Worm (Caenorhabditis elegans) whole organism, L1 larva: ENCODE data around the gene eif-2Balpha.

ENCODE experiments used
- C16A3.4 ChIP-seq: fragments of 150-350 bp; optimal IDR thresholded peaks from 2 replicates; lab custom pipeline; 2014; ENCODE audit warnings: missing biosample characterization, missing genetic modification characterization
- aly-2 ChIP-seq: fragments of 150-350 bp; optimal IDR thresholded peaks from 2 replicates; lab custom pipeline; 2014; ENCODE audit warnings: missing biosample characterization, missing genetic modification characterization
- ama-1 ChIP-seq: fragments of 150-350 bp; optimal IDR thresholded peaks from 2 replicates; lab custom pipeline; 2014
- blmp-1 ChIP-seq: fragments of 150-350 bp; optimal IDR thresholded peaks from 2 replicates; lab custom pipeline; 2014; ENCODE audit warnings: missing biosample characterization, missing genetic modification characterization
- ceh-8 ChIP-seq: fragments of 200-800 bp; sonication (Bioruptor generic); optimal IDR thresholded peaks from 2 replicates; lab custom pipeline; 2018; ENCODE audit warnings: mild to moderate bottlenecking, missing genetic modification characterization, moderate library complexity, missing compliant biosample characterization
- ceh-82 ChIP-seq, 3 experiments: fragments of 150-350 bp in 1 of 3; sonication (generic microtip) in 2 of 3; optimal IDR thresholded peaks; 2 replicates each; lab custom pipeline; 2014 to 2017; ENCODE audit warnings: missing biosample characterization in 3 of 3, missing genetic modification characterization in 3 of 3
- ceh-90 ChIP-seq: sonication (generic microtip); optimal IDR thresholded peaks from 2 replicates; lab custom pipeline; 2016; ENCODE audit warnings: missing genetic modification characterization, missing compliant biosample characterization
- ces-1 ChIP-seq: fragments of 150-350 bp; optimal IDR thresholded peaks from 2 replicates; lab custom pipeline; 2014; ENCODE audit warnings: missing biosample characterization, missing genetic modification reagents, missing genetic modification characterization
- dsc-1 ChIP-seq: sonication (generic microtip); optimal IDR thresholded peaks from 2 replicates; lab custom pipeline; 2016; ENCODE audit warnings: mild to moderate bottlenecking, missing genetic modification characterization, missing compliant biosample characterization
- efl-3 ChIP-seq: fragments of 200-800 bp; sonication (Bioruptor generic); optimal IDR thresholded peaks from 2 replicates; lab custom pipeline; 2018; ENCODE audit warnings: mild to moderate bottlenecking, missing genetic modification characterization, missing compliant biosample characterization
- egl-13 ChIP-seq: sonication (generic microtip); optimal IDR thresholded peaks from 2 replicates; lab custom pipeline; 2016; ENCODE audit warnings: missing genotype, missing genetic modification reagents, missing genetic modification characterization, missing compliant biosample characterization
- egl-27 ChIP-seq, 2 experiments: fragments of 150-350 bp in 1 of 2; sonication (generic microtip); optimal IDR thresholded peaks; 3 replicates each; lab custom pipeline; 2017 to 2018; ENCODE audit warnings: missing biosample characterization in 2 of 2, missing genetic modification characterization in 2 of 2, missing genetic modification reagents in 2 of 2
- fkh-10 ChIP-seq: sonication (generic microtip); optimal IDR thresholded peaks from 2 replicates; lab custom pipeline; 2017; ENCODE audit warnings: missing biosample characterization, missing genetic modification reagents, missing genetic modification characterization
- fkh-8 ChIP-seq: sonication (generic microtip); optimal IDR thresholded peaks from 2 replicates; lab custom pipeline; 2016; ENCODE audit warnings: mild to moderate bottlenecking, missing genetic modification characterization, missing compliant biosample characterization
- fos-1 ChIP-seq: fragments of 150-350 bp; optimal IDR thresholded peaks from 2 replicates; lab custom pipeline; 2014; ENCODE audit warnings: missing biosample characterization, missing genetic modification characterization
- grh-1 ChIP-seq: fragments of 200-800 bp; sonication (Bioruptor generic); IDR thresholded peaks from 2 replicates; pipeline ENCODE4 v1.3.6; 2022; ENCODE audit warnings: missing genetic modification reagents, missing genetic modification characterization, missing compliant biosample characterization
- hlh-17 ChIP-seq: fragments of 200-800 bp; sonication (Bioruptor generic); optimal IDR thresholded peaks from 2 replicates; lab custom pipeline; 2018; ENCODE audit warnings: missing genetic modification characterization, mild to moderate bottlenecking, missing compliant biosample characterization, moderate library complexity, borderline replicate concordance
- hlh-4 ChIP-seq: sonication (generic microtip); optimal IDR thresholded peaks from 2 replicates; lab custom pipeline; 2016; ENCODE audit warnings: mild to moderate bottlenecking, missing genetic modification characterization, missing compliant biosample characterization
- hpl-2 ChIP-seq: fragments of 150-350 bp; optimal IDR thresholded peaks from 2 replicates; lab custom pipeline; 2014; ENCODE audit warnings: missing biosample characterization, missing genetic modification reagents, missing genetic modification characterization
- irx-1 ChIP-seq: sonication (generic microtip); optimal IDR thresholded peaks from 2 replicates; lab custom pipeline; 2016; ENCODE audit warnings: missing genetic modification characterization, missing compliant biosample characterization
- isw-1 ChIP-seq: fragments of 200-800 bp; sonication (Bioruptor generic); IDR thresholded peaks from 2 replicates; pipeline ENCODE4 v1.3.6; 2022; ENCODE audit warnings: missing genetic modification characterization, missing compliant biosample characterization
- lin-13 ChIP-seq: fragments of 150-350 bp; optimal IDR thresholded peaks from 2 replicates; lab custom pipeline; 2014; ENCODE audit warnings: missing biosample characterization, missing genetic modification reagents, missing genetic modification characterization
- lin-14 ChIP-seq: fragments of 200-800 bp; sonication (Bioruptor generic); optimal IDR thresholded peaks from 2 replicates; lab custom pipeline; 2018; ENCODE audit warnings: mild to moderate bottlenecking, missing genetic modification characterization, moderate library complexity, missing compliant biosample characterization
- lin-35 ChIP-seq, 2 experiments: fragments of 150-350 bp; optimal IDR thresholded peaks; 2 replicates each; lab custom pipeline; 2014; ENCODE audit warnings: missing biosample characterization in 2 of 2, missing genetic modification characterization in 2 of 2, missing genetic modification reagents in 2 of 2
- lin-39 ChIP-seq: fragments of 150-350 bp; optimal IDR thresholded peaks from 2 replicates; lab custom pipeline; 2014; ENCODE audit warnings: missing biosample characterization, missing genetic modification reagents, missing genetic modification characterization
- mab-9 ChIP-seq: fragments of 200-800 bp; sonication (Bioruptor generic); IDR thresholded peaks from 2 replicates; pipeline ENCODE4 v1.3.6; 2022; ENCODE audit warnings: missing genetic modification reagents, missing genetic modification characterization, missing compliant biosample characterization
- mdl-1 ChIP-seq, 2 experiments: fragments of 150-350 bp; optimal IDR thresholded peaks; 2 replicates each; lab custom pipeline; 2014 to 2017; ENCODE audit warnings: missing biosample characterization in 2 of 2, missing genetic modification characterization in 2 of 2, inconsistent platforms in 1 of 2
- mef-2 ChIP-seq: fragments of 150-350 bp; optimal IDR thresholded peaks from 2 replicates; lab custom pipeline; 2014; ENCODE audit warnings: missing biosample characterization, missing genetic modification characterization
- nhr-19 ChIP-seq: fragments of 200-800 bp; sonication (Bioruptor generic); conservative IDR thresholded peaks from 2 replicates; pipeline ENCODE4 v1.3.6; 2022; ENCODE audit warnings: missing genetic modification characterization, missing compliant biosample characterization
- nhr-28 ChIP-seq: fragments of 150-350 bp; optimal IDR thresholded peaks from 2 replicates; lab custom pipeline; 2014; ENCODE audit warnings: missing biosample characterization, missing genetic modification characterization
- nhr-71 ChIP-seq: sonication (generic microtip); optimal IDR thresholded peaks from 2 replicates; lab custom pipeline; 2016; ENCODE audit warnings: mild to moderate bottlenecking, missing genetic modification characterization, moderate library complexity, missing compliant biosample characterization
- nhr-84 ChIP-seq: sonication (generic microtip); optimal IDR thresholded peaks from 2 replicates; lab custom pipeline; 2017; ENCODE audit warnings: missing biosample characterization, missing genetic modification characterization
- nhr-85 ChIP-seq: sonication (generic microtip); peaks from one replicate; lab custom pipeline; 2016; ENCODE audit warnings: missing genetic modification characterization, inconsistent platforms, missing compliant biosample characterization
- nhr-90 ChIP-seq: sonication (generic microtip); optimal IDR thresholded peaks from 2 replicates; lab custom pipeline; 2016; ENCODE audit warnings: mild to moderate bottlenecking, missing genetic modification characterization, missing compliant biosample characterization; ENCODE audit not compliant: poor library complexity
- pag-3 ChIP-seq: sonication (generic microtip); optimal IDR thresholded peaks from 2 replicates; lab custom pipeline; 2017; ENCODE audit warnings: missing genetic modification characterization, mild to moderate bottlenecking, missing compliant biosample characterization, antibody characterized with exemption, borderline replicate concordance; ENCODE audit not compliant: insufficient read depth
- pax-3 ChIP-seq: fragments of 200-800 bp; sonication (Bioruptor generic); optimal IDR thresholded peaks from 2 replicates; lab custom pipeline; 2018; ENCODE audit warnings: mild to moderate bottlenecking, missing genetic modification characterization, moderate library complexity, missing compliant biosample characterization
- pqm-1 ChIP-seq: sonication (generic microtip); optimal IDR thresholded peaks from 3 replicates; lab custom pipeline; 2017; ENCODE audit warnings: missing biosample characterization, missing genetic modification characterization
- rnt-1 ChIP-seq: sonication (generic microtip); optimal IDR thresholded peaks from 2 replicates; lab custom pipeline; 2016; ENCODE audit warnings: mild to moderate bottlenecking, missing genetic modification characterization, moderate library complexity, missing compliant biosample characterization
- snpc-4 ChIP-seq: fragments of 150-350 bp; optimal IDR thresholded peaks from 2 replicates; lab custom pipeline; 2014; ENCODE audit warnings: missing biosample characterization, missing genetic modification characterization
- snu-23 ChIP-seq: sonication (generic microtip); optimal IDR thresholded peaks from 2 replicates; lab custom pipeline; 2016; ENCODE audit warnings: missing genetic modification characterization, missing compliant biosample characterization
- sox-4 ChIP-seq: sonication (generic microtip); optimal IDR thresholded peaks from 2 replicates; lab custom pipeline; 2016; ENCODE audit warnings: missing genetic modification characterization, missing compliant biosample characterization
- sup-37 ChIP-seq: fragments of 200-800 bp; sonication (Bioruptor generic); optimal IDR thresholded peaks from 2 replicates; lab custom pipeline; 2018; ENCODE audit warnings: mild to moderate bottlenecking, missing genetic modification characterization, missing compliant biosample characterization
- swsn-7 ChIP-seq: sonication (generic microtip); optimal IDR thresholded peaks from 2 replicates; lab custom pipeline; 2016; ENCODE audit warnings: missing genetic modification characterization, missing compliant biosample characterization
- tbx-2 ChIP-seq: sonication (generic microtip); optimal IDR thresholded peaks from 2 replicates; lab custom pipeline; 2016; ENCODE audit warnings: missing genetic modification characterization, missing compliant biosample characterization
- unc-130 ChIP-seq: fragments of 150-350 bp; optimal IDR thresholded peaks from 2 replicates; lab custom pipeline; 2017; ENCODE audit warnings: missing biosample characterization, missing genetic modification characterization, inconsistent platforms
- unc-30 ChIP-seq: sonication (generic microtip); optimal IDR thresholded peaks from 2 replicates; lab custom pipeline; 2017; ENCODE audit warnings: missing biosample characterization, missing genetic modification characterization
- unc-62 ChIP-seq: fragments of 150-350 bp; optimal IDR thresholded peaks from 2 replicates; lab custom pipeline; 2014; ENCODE audit warnings: missing biosample characterization, missing genetic modification reagents, missing genetic modification characterization
- unc-86 ChIP-seq: sonication (generic microtip); optimal IDR thresholded peaks from 2 replicates; lab custom pipeline; 2016; ENCODE audit warnings: missing genetic modification characterization, missing compliant biosample characterization
- unc-98 ChIP-seq: fragments of 200-800 bp; sonication (Bioruptor generic); IDR thresholded peaks from 2 replicates; pipeline ENCODE4 v1.3.6; 2022; ENCODE audit warnings: missing genetic modification characterization, missing compliant biosample characterization
- vab-15 ChIP-seq: sonication (generic microtip); optimal IDR thresholded peaks from 2 replicates; lab custom pipeline; 2017; ENCODE audit warnings: missing genotype, mild to moderate bottlenecking, missing genetic modification characterization, missing compliant biosample characterization
- xbp-1 ChIP-seq: sonication (generic microtip); optimal IDR thresholded peaks from 2 replicates; lab custom pipeline; 2016; ENCODE audit warnings: missing genetic modification characterization, missing compliant biosample characterization
- zag-1 ChIP-seq: fragments of 150-350 bp; optimal IDR thresholded peaks from 2 replicates; lab custom pipeline; 2014; ENCODE audit warnings: missing biosample characterization, missing genetic modification characterization
- zip-4 ChIP-seq: fragments of 200-800 bp; sonication (Bioruptor generic); optimal IDR thresholded peaks from 2 replicates; lab custom pipeline; 2018; ENCODE audit warnings: mild to moderate bottlenecking, missing genetic modification characterization, moderate library complexity, missing compliant biosample characterization
- ztf-4 ChIP-seq: fragments of 150-350 bp; optimal IDR thresholded peaks from 2 replicates; lab custom pipeline; 2014; ENCODE audit warnings: missing biosample characterization, missing genetic modification characterization

The eif-2Balpha gene

DNA sequence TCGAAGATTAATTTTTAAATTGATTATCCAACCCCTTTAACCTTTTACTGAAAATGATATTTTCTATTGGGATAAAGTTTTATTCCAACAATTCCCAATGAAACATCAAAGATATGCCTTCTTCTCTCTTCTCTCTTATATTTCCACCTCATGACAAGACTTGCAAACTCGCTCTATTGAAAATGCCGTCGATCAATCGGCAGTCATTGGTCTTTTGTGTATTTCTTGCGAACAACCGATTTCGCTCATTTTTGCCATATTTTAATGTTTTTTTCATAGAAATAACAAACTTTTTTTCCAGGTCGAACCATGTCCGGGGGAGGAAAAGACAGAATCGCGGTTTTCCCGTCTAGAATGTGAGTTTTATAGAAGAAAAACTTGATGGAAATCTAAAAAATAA, 35.1 kb upstream of the eif-2Balpha start, which contains the start of gene vha-14 (continued):
- no peak for TF ChIP-seq pqm-1 (tag; lab: Kevin White, UChicago)
- no peak for TF ChIP-seq tbx-2 (tag; lab: Kevin White, UChicago)
- TF ChIP-seq fkh-8 (tag; lab: Kevin White, UChicago), result no peak
- TF ChIP-seq ceh-82 (tag; optimal IDR thresholded peaks at IDR 0.05; lab: Kevin White, UChicago), result peak in 1 of 3 experiments; percentile 65
- no peak for TF ChIP-seq nhr-28 (tag; lab: Kevin White, UChicago)
- no peak for TF ChIP-seq hlh-17 (GFP tag; lab: Kevin White, UChicago)
- no peak for TF ChIP-seq mef-2 (tag; lab: Kevin White, UChicago)
- TF ChIP-seq C16A3.4 (tag; lab: Kevin White, UChicago), result peak; percentile 64
- no peak for TF ChIP-seq grh-1
- TF ChIP-seq sox-4 (tag; lab: Kevin White, UChicago), result no peak
- TF ChIP-seq unc-98 (GFP tag; lab: Robert Waterston, UW), result no peak
- TF ChIP-seq ces-1 (GFP tag; lab: Kevin White, UChicago), result no peak
- TF ChIP-seq unc-62 (GFP tag; lab: Kevin White, UChicago), result no peak
- no peak for TF ChIP-seq lin-13 (GFP tag; lab: Kevin White, UChicago)
- TF ChIP-seq nhr-71 (tag; lab: Kevin White, UChicago), result peak; percentile 16
- peak; percentile 27 for TF ChIP-seq pag-3 (tag; lab: Kevin White, UChicago)
- TF ChIP-seq irx-1 (tag; lab: Kevin White, UChicago), result no peak
- TF ChIP-seq hpl-2 (GFP tag; lab: Kevin White, UChicago), result no peak
- no peak for TF ChIP-seq hlh-4 (tag; lab: Kevin White, UChicago)
- no peak for TF ChIP-seq rnt-1 (tag; lab: Kevin White, UChicago)
- TF ChIP-seq unc-86 (tag; lab: Kevin White, UChicago), result no peak
- TF ChIP-seq ceh-8 (GFP tag; lab: Kevin White, UChicago), result no peak
- TF ChIP-seq mab-9 (GFP tag; lab: Robert Waterston, UW), result no peak
- TF ChIP-seq ama-1 (lab: Kevin White, UChicago), result no peak
- no peak for TF ChIP-seq mdl-1 (tag; optimal IDR thresholded peaks at IDR 0.05; lab: Kevin White, UChicago)
- TF ChIP-seq lin-14 (GFP tag; lab: Kevin White, UChicago), result peak; percentile 71
- TF ChIP-seq lin-39 (tag; lab: Kevin White, UChicago), result no peak
- TF ChIP-seq unc-130 (tag; lab: Kevin White, UChicago), result peak; percentile 42
- no peak for TF ChIP-seq efl-3 (GFP tag; lab: Kevin White, UChicago)
- no peak for TF ChIP-seq aly-2
- peak; percentile 39 to 77 for TF ChIP-seq lin-35 (GFP tag; optimal IDR thresholded peaks at IDR 0.05; lab: Kevin White, UChicago)
- no peak for TF ChIP-seq ztf-4 (tag; lab: Kevin White, UChicago)
- no peak for TF ChIP-seq egl-27 (tag; optimal IDR thresholded peaks at IDR 0.05; lab: Kevin White, UChicago)
- no peak for TF ChIP-seq nhr-84 (tag; lab: Kevin White, UChicago)
- TF ChIP-seq nhr-85 (tag; lab: Kevin White, UChicago), result no peak
- peak; percentile 58 for TF ChIP-seq blmp-1
- TF ChIP-seq fkh-10 (GFP tag; lab: Kevin White, UChicago), result no peak
- TF ChIP-seq swsn-7 (tag; lab: Kevin White, UChicago), result no peak
- no peak for TF ChIP-seq isw-1 (GFP tag; lab: Robert Waterston, UW)
- no peak for TF ChIP-seq fos-1 (tag; lab: Kevin White, UChicago)
- TF ChIP-seq snpc-4 (tag; lab: Kevin White, UChicago), result no peak
- TF ChIP-seq snu-23 (GFP tag; lab: Kevin White, UChicago), result peak; percentile 63
- no peak for TF ChIP-seq unc-30
- no peak for TF ChIP-seq zip-4 (GFP tag; lab: Kevin White, UChicago)
- TF ChIP-seq dsc-1, result no peak
- TF ChIP-seq vab-15 (tag; lab: Kevin White, UChicago), result no peak
- no peak for TF ChIP-seq zag-1 (tag; lab: Kevin White, UChicago)
- TF ChIP-seq pax-3 (tag; lab: Kevin White, UChicago), result no peak
- TF ChIP-seq ceh-90 (tag; lab: Kevin White, UChicago), result no peak
- no peak for TF ChIP-seq xbp-1 (tag; lab: Kevin White, UChicago)
- no peak for TF ChIP-seq sup-37
- no peak for TF ChIP-seq egl-13 (tag; lab: Kevin White, UChicago)
- no peak for TF ChIP-seq nhr-90 (tag; lab: Kevin White, UChicago)
- TF ChIP-seq nhr-19 (GFP tag; lab: Robert Waterston, UW), result no peak
